Worm (Caenorhabditis elegans) whole organism, L3 larva: ENCODE results near the gene smg-3.

Experiments used
- ceh-16 ChIP-seq: sonication (generic microtip); optimal IDR thresholded peaks from 2 replicates; lab custom pipeline; 2017; ENCODE audit warnings: missing biosample characterization, missing genetic modification characterization
- fos-1 ChIP-seq: fragments of 150-350 bp; optimal IDR thresholded peaks from 2 replicates; lab custom pipeline; 2014; ENCODE audit warnings: missing biosample characterization, missing genetic modification characterization
- hmg-11 ChIP-seq: sonication (generic microtip); optimal IDR thresholded peaks from 2 replicates; lab custom pipeline; 2016; ENCODE audit warnings: missing genetic modification characterization, missing compliant biosample characterization
- nfya-1 ChIP-seq: sonication (generic microtip); optimal IDR thresholded peaks from 2 replicates; lab custom pipeline; 2017; ENCODE audit warnings: missing genetic modification characterization, mild to moderate bottlenecking, missing compliant biosample characterization, antibody characterized with exemption, moderate library complexity; ENCODE audit not compliant: insufficient read depth
- nhr-237 ChIP-seq: fragments of 150-350 bp; optimal IDR thresholded peaks from 2 replicates; lab custom pipeline; 2014; ENCODE audit warnings: missing biosample characterization, missing genetic modification characterization
- nhr-25 ChIP-seq: sonication (generic microtip); optimal IDR thresholded peaks from 2 replicates; lab custom pipeline; 2017; ENCODE audit warnings: missing biosample characterization, missing genetic modification characterization
- nhr-77 ChIP-seq: fragments of 150-350 bp; optimal IDR thresholded peaks from 2 replicates; lab custom pipeline; 2014; ENCODE audit warnings: missing biosample characterization, missing genetic modification characterization
- pqm-1 ChIP-seq: fragments of 150-350 bp; optimal IDR thresholded peaks from 2 replicates; lab custom pipeline; 2017; ENCODE audit warnings: missing biosample characterization, missing genetic modification characterization, inconsistent platforms

DNA sequence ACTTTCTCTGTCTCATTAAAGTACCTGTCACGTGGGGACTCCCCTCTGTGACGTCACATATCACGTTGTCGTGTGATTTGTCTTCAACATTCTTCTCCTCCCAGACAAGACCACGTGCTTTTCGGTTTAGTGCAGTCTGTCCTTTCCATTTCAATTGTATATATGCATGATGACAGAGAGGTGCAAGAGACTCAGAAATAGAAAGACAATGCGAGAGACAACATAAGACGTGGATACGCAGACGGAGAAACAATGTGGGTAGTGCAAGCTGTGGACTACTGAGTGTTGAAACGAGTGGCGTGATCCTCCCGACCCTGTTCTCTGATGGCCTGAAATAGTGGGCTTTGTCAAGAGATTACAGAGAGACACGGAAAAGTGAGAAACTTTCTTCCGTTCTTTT is 36.1 kb downstream of the smg-3 start:
- TF ChIP-seq pqm-1 (tag; lab: Kevin White, UChicago) = peak; percentile 94
- no peak for TF ChIP-seq nhr-237
- peak; percentile 99 for TF ChIP-seq nhr-25 (tag; lab: Kevin White, UChicago)
- no peak for TF ChIP-seq nhr-77 (tag; lab: Kevin White, UChicago)
- peak; percentile 41 for TF ChIP-seq fos-1 (tag; lab: Kevin White, UChicago)
- peak; percentile 94 for TF ChIP-seq nfya-1 (tag; lab: Kevin White, UChicago)
- TF ChIP-seq ceh-16 (tag; lab: Kevin White, UChicago) = no peak
- peak; percentile 86 for TF ChIP-seq hmg-11
